Worm (Caenorhabditis elegans): ENCODE data around the gene trm-1.

trm-1 gene

DNA sequence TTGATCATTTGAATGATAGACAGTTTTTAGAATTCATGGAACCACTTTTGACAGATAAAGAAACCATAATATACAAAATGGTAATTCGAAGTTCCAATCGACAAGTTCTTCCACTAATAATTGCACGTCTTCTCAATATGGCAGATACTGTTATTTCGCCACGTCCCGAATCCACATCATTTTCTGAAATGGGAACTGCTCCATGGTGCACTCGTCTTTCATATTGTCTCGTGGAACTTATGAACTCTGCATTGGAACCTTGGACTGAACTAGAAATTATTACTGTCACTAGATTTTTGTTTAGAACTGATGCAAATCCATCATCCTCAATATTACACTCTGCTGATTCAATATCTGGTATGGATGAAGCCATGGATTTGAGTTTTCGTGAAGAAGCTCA lies 1.7 kb upstream of the trm-1 start:
- TF ChIP-seq him-1 (tag; optimal IDR thresholded peaks at IDR 0.05): no peak
- TF ChIP-seq dao-5 (tag; optimal IDR thresholded peaks at IDR 0.05): no peak
- TF ChIP-seq W03F9.2 (tag; optimal IDR thresholded peaks at IDR 0.05): no peak

- TF ChIP-seq him-1 (tag; optimal IDR thresholded peaks at IDR 0.05) (no peak), W03F9.2 (tag; optimal IDR thresholded peaks at IDR 0.05) (no peak), dao-5 (tag; optimal IDR thresholded peaks at IDR 0.05) (no peak)
Measured at ce11 chrV:14182860-14183259, 2.6 kb downstream of the trm-1 start, which contains the start of gene cest-2.3. cest-2.3 (minus strand) TSS chrV:14182960.

DNA sequence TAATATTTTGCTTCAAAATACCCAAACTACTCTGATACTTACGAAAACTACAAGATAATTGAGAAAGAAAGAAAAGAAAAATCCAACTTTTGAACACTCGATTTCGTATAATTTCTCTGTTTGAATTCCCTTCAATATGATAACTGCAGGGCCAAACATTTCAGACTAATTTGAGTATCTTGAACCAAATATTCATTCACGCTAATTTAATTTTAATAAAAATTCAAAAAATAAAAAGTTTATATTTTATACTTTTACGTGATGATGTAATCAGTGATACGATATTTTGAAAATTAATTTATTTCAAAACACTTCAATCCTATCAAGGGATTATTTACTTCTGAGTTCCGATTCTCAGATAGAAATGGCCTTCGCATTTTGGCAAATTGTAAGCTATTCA lies 5.5 kb downstream of the trm-1 start, which contains the start of gene ZC376.8:
Gene ZC376.8, plus strand, starts transcription at position 301 of the 400 bp plus-strand sequence.
- no peak for TF ChIP-seq him-1 (tag; optimal IDR thresholded peaks at IDR 0.05)
- TF ChIP-seq dao-5 (tag; optimal IDR thresholded peaks at IDR 0.05): no peak
- TF ChIP-seq W03F9.2 (tag; optimal IDR thresholded peaks at IDR 0.05): no peak

- TF ChIP-seq him-1 (tag; optimal IDR thresholded peaks at IDR 0.05): no peak
- TF ChIP-seq W03F9.2 (tag; optimal IDR thresholded peaks at IDR 0.05): no peak
- TF ChIP-seq dao-5 (tag; optimal IDR thresholded peaks at IDR 0.05): no peak
Measured at ce11 chrV:14177657-14178129, 7.7 kb downstream of the trm-1 start, which contains the start of gene ceh-74. ceh-74 (plus strand) TSS chrV:14178079.

- TF ChIP-seq him-1 (tag; optimal IDR thresholded peaks at IDR 0.05): no peak
- no peak for TF ChIP-seq W03F9.2 (tag; optimal IDR thresholded peaks at IDR 0.05)
Measured at ce11 chrV:14176572-14176971, 8.8 kb downstream of the trm-1 start.

DNA sequence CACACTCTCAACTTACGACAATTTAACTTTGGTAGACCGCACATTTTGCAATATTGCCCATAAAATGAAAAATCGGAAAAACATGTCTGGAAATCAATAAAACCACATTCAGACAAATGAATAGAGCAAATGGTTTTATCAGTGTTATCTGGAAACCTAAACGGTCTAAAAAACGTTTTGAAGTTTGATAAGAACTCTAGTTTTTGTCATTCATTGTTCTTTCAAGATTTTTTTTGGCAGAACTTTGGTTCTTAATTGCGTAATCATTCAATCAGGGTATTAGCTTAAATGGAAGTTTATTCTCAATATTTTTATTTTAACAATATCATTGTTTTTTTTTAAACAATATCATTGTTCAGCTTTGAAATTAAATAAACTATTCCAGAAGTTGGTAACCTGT lies 10.2 kb downstream of the trm-1 start, which contains the start of gene cest-2.2:
Gene cest-2.2, minus strand, starts transcription at position 140 of the 400 bp plus-strand sequence.
- no peak for TF ChIP-seq him-1 (tag; optimal IDR thresholded peaks at IDR 0.05)
- no peak for TF ChIP-seq W03F9.2 (tag; optimal IDR thresholded peaks at IDR 0.05)
- TF ChIP-seq dao-5 (tag; optimal IDR thresholded peaks at IDR 0.05): no peak

ce11 chrV:14171284-14171683 lies 14.1 kb downstream of the trm-1 start, which contains the start of gene cest-2.1:
cest-2.1 (minus strand) TSS chrV:14171481.
- TF ChIP-seq dao-5 (tag; optimal IDR thresholded peaks at IDR 0.05) (no peak), W03F9.2 (tag; optimal IDR thresholded peaks at IDR 0.05) (no peak), him-1 (tag; optimal IDR thresholded peaks at IDR 0.05) (no peak)

DNA sequence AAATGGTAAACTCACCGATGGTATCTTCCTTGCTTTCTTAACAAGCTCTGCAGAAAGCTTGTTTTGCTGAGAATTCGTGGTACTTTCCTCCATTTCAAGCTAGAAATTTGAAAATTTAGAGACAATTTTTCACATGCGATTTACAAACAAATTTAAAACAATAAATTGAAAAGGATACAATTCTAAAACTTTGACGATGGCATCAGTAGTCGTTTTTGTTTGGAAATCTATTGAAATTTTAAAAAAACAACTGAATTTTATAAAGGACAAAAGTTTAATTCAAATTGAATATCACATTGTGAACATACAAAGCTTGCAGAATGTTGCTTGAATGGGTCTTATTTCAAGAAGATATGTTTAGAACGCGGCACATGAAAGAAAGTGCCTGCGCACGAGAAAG lies 17.8 kb downstream of the trm-1 start, which contains the start of gene ocam-1:
Gene ocam-1, minus strand, starts transcription at position 101 of the 400 bp plus-strand sequence.
- no peak for TF ChIP-seq dao-5 (tag; optimal IDR thresholded peaks at IDR 0.05)
- no peak for TF ChIP-seq W03F9.2 (tag; optimal IDR thresholded peaks at IDR 0.05)
- TF ChIP-seq him-1 (tag; optimal IDR thresholded peaks at IDR 0.05): no peak

DNA sequence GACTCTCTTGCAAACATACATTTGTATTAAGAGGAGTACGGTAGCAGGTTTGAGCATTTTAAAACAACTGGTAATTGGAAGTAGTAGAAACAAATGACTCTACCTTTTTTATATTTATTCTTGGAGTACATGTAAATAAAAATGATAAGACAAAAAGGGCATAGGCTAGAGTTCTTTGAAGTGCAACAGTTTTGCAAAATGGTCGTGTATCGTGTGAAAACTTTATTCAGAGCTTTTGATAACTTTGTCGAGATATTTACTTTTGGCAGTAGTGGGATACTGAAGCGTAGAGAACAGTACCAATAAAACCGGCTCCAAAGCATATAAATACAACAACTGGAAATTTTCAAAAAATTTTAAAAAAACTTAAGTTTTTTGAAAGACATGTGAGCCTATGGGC lies 18.8 kb downstream of the trm-1 start, which contains the start of gene cest-1.1:
Gene cest-1.1, minus strand, starts transcription at position 101 of the 400 bp plus-strand sequence.
- TF ChIP-seq dao-5 (tag; optimal IDR thresholded peaks at IDR 0.05) (no peak), W03F9.2 (tag; optimal IDR thresholded peaks at IDR 0.05) (no peak), him-1 (tag; optimal IDR thresholded peaks at IDR 0.05) (no peak)

DNA sequence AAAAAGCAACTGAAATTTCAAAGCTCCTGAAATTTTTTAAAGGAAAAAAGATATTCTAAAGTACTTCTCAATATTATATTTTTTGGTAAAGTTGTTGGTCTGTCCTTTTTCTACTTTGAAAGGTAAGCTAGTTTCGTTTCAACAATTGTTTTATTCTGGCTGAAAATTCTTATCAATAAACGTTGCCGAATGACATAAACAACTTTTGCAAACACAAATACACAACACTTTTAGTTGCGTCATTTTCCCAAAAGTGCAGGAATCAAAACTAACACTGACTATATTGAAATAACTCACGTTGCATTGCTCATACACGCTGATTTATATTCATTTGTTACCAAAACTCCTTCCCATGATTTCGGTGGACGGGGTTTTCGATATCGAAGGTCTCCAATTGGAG lies 19.7 kb downstream of the trm-1 start:
- no peak for TF ChIP-seq dao-5 (tag; optimal IDR thresholded peaks at IDR 0.05)
- TF ChIP-seq W03F9.2 (tag; optimal IDR thresholded peaks at IDR 0.05): no peak
- TF ChIP-seq him-1 (tag; optimal IDR thresholded peaks at IDR 0.05): no peak

DNA sequence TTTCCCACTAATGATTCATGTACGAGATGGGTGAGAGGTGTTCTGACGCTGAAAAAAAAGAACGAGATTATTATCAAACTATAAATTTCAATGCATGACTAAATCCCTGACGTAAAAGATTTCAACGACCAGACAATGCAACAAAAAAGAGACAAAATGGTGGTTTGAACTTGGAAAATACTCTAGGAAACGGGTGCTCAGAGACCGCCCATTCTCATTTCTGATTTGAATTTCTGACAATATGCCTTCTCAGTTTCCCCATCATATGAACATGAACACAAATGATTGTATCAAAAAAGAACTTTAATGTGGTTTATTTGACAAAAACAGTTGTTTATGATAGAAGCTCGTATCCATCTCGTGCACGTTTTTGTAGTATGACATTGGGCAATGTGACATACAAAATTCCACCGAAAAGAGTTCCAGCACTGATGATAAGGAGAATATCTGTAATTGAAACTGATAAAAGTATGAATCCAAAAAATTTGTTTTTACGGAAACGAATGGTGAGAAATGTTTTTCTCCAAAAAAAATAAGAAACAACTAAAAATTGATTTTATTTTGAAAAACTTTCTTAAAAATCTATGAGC lies 22.4 kb downstream of the trm-1 start, which contains the start of gene srd-26:
Gene srd-26, minus strand, starts transcription at position 51 of the 590 bp plus-strand sequence.
- TF ChIP-seq dao-5 (tag; optimal IDR thresholded peaks at IDR 0.05) (no peak), him-1 (tag; optimal IDR thresholded peaks at IDR 0.05) (no peak), W03F9.2 (tag; optimal IDR thresholded peaks at IDR 0.05) (no peak)

- no peak for TF ChIP-seq him-1 (tag; optimal IDR thresholded peaks at IDR 0.05)
Measured at ce11 chrV:14160698-14161097, 24.7 kb downstream of the trm-1 start, which contains the start of gene cest-1.2. cest-1.2 (minus strand) TSS chrV:14160862.

ce11 chrV:14156468-14156867 lies 28.9 kb downstream of the trm-1 start, which contains the start of gene AH10.2:
AH10.2 (plus strand) TSS chrV:14156768.
- TF ChIP-seq dao-5 (tag; optimal IDR thresholded peaks at IDR 0.05): no peak
- no peak for TF ChIP-seq W03F9.2 (tag; optimal IDR thresholded peaks at IDR 0.05)
- no peak for TF ChIP-seq him-1 (tag; optimal IDR thresholded peaks at IDR 0.05)

- TF ChIP-seq W03F9.2 (tag; optimal IDR thresholded peaks at IDR 0.05): no peak
- no peak for TF ChIP-seq dao-5 (tag; optimal IDR thresholded peaks at IDR 0.05)
- no peak for TF ChIP-seq him-1 (tag; optimal IDR thresholded peaks at IDR 0.05)
Measured at ce11 chrV:14153615-14154014, 31.8 kb downstream of the trm-1 start.

All from whole organism, L4/young adult.